Fruit fly (Drosophila melanogaster) whole organism, embryonic: ENCODE results near the gene CG11164.

Experiments used
- Adf1 ChIP-seq: fragments of 200-800 bp; sonication (Bioruptor generic); IDR thresholded peaks from 2 replicates; pipeline ENCODE4 v1.3.6; 2022; ENCODE audit warnings: missing biosample characterization, missing genetic modification characterization
- Blimp-1 ChIP-seq: fragments of 200-800 bp; sonication (Bioruptor generic); optimal IDR thresholded peaks from 3 replicates; lab custom pipeline; 2018; ENCODE audit warnings: missing biosample characterization, missing genetic modification characterization, mild to moderate bottlenecking, moderate library complexity, missing genetic modification reagents
- CG10147 ChIP-seq: fragments of 200-800 bp; sonication (Bioruptor generic); optimal IDR thresholded peaks from 2 replicates; lab custom pipeline; 2019; ENCODE audit warnings: missing biosample characterization, mild to moderate bottlenecking, missing genetic modification characterization, moderate library complexity
- CG10431 ChIP-seq: fragments of 200-800 bp; sonication (Bioruptor generic); optimal IDR thresholded peaks from 3 replicates; lab custom pipeline; 2018; ENCODE audit warnings: missing biosample characterization, mild to moderate bottlenecking, missing genetic modification characterization
- CG10565 ChIP-seq: fragments of 200-800 bp; sonication (Bioruptor generic); optimal IDR thresholded peaks from 3 replicates; lab custom pipeline; 2016; ENCODE audit warnings: missing biosample characterization, mild to moderate bottlenecking, missing genetic modification characterization
- CG11695 ChIP-seq: fragments of 200-800 bp; sonication (Bioruptor generic); IDR thresholded peaks from 3 replicates; pipeline ENCODE4 v1.3.6; 2022; ENCODE audit warnings: missing biosample characterization, missing genetic modification characterization
- CG12391 ChIP-seq: fragments of 200-800 bp; sonication (Bioruptor generic); optimal IDR thresholded peaks from 3 replicates; lab custom pipeline; 2018; ENCODE audit warnings: missing biosample characterization, mild to moderate bottlenecking, missing genetic modification characterization, moderate library complexity
- CG13894 ChIP-seq: fragments of 200-800 bp; sonication (Bioruptor generic); optimal IDR thresholded peaks from 3 replicates; lab custom pipeline; 2018; ENCODE audit warnings: missing biosample characterization, mild to moderate bottlenecking, missing genetic modification characterization, moderate library complexity
- CG14710 ChIP-seq: fragments of 200-800 bp; sonication (Bioruptor generic); optimal IDR thresholded peaks from 3 replicates; lab custom pipeline; 2019; ENCODE audit warnings: missing biosample characterization, mild to moderate bottlenecking, missing genetic modification characterization, moderate library complexity
- CG1529 ChIP-seq: fragments of 200-800 bp; sonication (Bioruptor generic); optimal IDR thresholded peaks from 3 replicates; lab custom pipeline; 2018; ENCODE audit warnings: missing biosample characterization, missing genetic modification characterization
- CG17359 ChIP-seq: fragments of 200-800 bp; sonication (Bioruptor generic); optimal IDR thresholded peaks from 3 replicates; lab custom pipeline; 2018; ENCODE audit warnings: missing biosample characterization, mild to moderate bottlenecking, missing genetic modification characterization, moderate library complexity
- CG17829 ChIP-seq: fragments of 200-800 bp; optimal IDR thresholded peaks from 2 replicates; lab custom pipeline; 2019; ENCODE audit warnings: missing biosample characterization, mild to moderate bottlenecking, missing genetic modification characterization, moderate library complexity
- CG18011 ChIP-seq: fragments of 200-800 bp; sonication (Bioruptor generic); optimal IDR thresholded peaks from 2 replicates; lab custom pipeline; 2017; ENCODE audit warnings: missing biosample characterization, missing genetic modification characterization, mild to moderate bottlenecking, moderate library complexity, missing genotype
- CG2116 ChIP-seq: fragments of 200-800 bp; sonication (Bioruptor generic); optimal IDR thresholded peaks from 3 replicates; lab custom pipeline; 2018; ENCODE audit warnings: missing biosample characterization, mild to moderate bottlenecking, missing genetic modification characterization
- CG2889 ChIP-seq: fragments of 200-800 bp; sonication (Bioruptor generic); IDR thresholded peaks from 3 replicates; pipeline ENCODE4 v1.3.6; 2022; ENCODE audit warnings: missing biosample characterization, missing genetic modification characterization
- CG34422 ChIP-seq: fragments of 200-800 bp; sonication (Bioruptor generic); IDR thresholded peaks from 3 replicates; pipeline ENCODE4 v1.3.6; 2022; ENCODE audit warnings: missing biosample characterization, missing genetic modification characterization
- CG3847 ChIP-seq: fragments of 200-800 bp; sonication (Bioruptor generic); IDR thresholded peaks from 2 replicates; pipeline ENCODE4 v1.3.6; 2022; ENCODE audit warnings: missing biosample characterization, missing genetic modification characterization
- CG4282 ChIP-seq: fragments of 200-800 bp; sonication (Bioruptor generic); optimal IDR thresholded peaks from 2 replicates; lab custom pipeline; 2016; ENCODE audit warnings: missing biosample characterization, missing genetic modification characterization
- CG4854 ChIP-seq: fragments of 200-800 bp; sonication (Bioruptor generic); optimal IDR thresholded peaks from 2 replicates; lab custom pipeline; 2016; ENCODE audit warnings: missing biosample characterization, missing genetic modification characterization, inconsistent platforms
- CG7963 ChIP-seq: fragments of 200-800 bp; sonication (Bioruptor generic); IDR thresholded peaks from 3 replicates; pipeline ENCODE4 v1.3.6; 2022; ENCODE audit warnings: missing biosample characterization, missing genetic modification characterization; ENCODE audit not compliant: partially characterized antibody
- CG9215 ChIP-seq: fragments of 200-800 bp; sonication (Bioruptor generic); IDR thresholded peaks from 2 replicates; pipeline ENCODE4 v1.3.6; 2022; ENCODE audit warnings: missing biosample characterization, missing genetic modification characterization
- Camta ChIP-seq: fragments of 200-800 bp; sonication (Bioruptor generic); optimal IDR thresholded peaks from 2 replicates; lab custom pipeline; 2016; ENCODE audit warnings: missing biosample characterization, missing genetic modification characterization
- D19A ChIP-seq: fragments of 200-800 bp; optimal IDR thresholded peaks from 3 replicates; lab custom pipeline; 2019; ENCODE audit warnings: missing biosample characterization, mild to moderate bottlenecking, missing genetic modification characterization, moderate library complexity
- Dip2 ChIP-seq: fragments of 200-800 bp; sonication (Bioruptor generic); IDR thresholded peaks from 2 replicates; pipeline ENCODE4 v1.3.6; 2022; ENCODE audit warnings: missing biosample characterization, missing genetic modification characterization
- Doc3 ChIP-seq: fragments of 200-800 bp; sonication (Bioruptor generic); IDR thresholded peaks from 3 replicates; pipeline ENCODE4 v1.3.6; 2022; ENCODE audit warnings: missing biosample characterization, missing genetic modification characterization; ENCODE audit not compliant: partially characterized antibody
- Dp ChIP-seq: fragments of 200-800 bp; sonication (Bioruptor generic); optimal IDR thresholded peaks from 2 replicates; lab custom pipeline; 2018; ENCODE audit warnings: missing biosample characterization, mild to moderate bottlenecking, missing genetic modification characterization, moderate library complexity
- E2f1 ChIP-seq: fragments of 200-800 bp; sonication (Bioruptor generic); IDR thresholded peaks from 2 replicates; pipeline ENCODE4 v1.3.6; 2022; ENCODE audit warnings: missing biosample characterization, missing genetic modification characterization
- Ets65A ChIP-seq: fragments of 200-800 bp; sonication (Bioruptor generic); peaks from one replicate; lab custom pipeline; 2016; ENCODE audit warnings: missing biosample characterization, missing genetic modification characterization
- HLH54F ChIP-seq: fragments of 200-800 bp; sonication (Bioruptor generic); optimal IDR thresholded peaks from 3 replicates; lab custom pipeline; 2016; ENCODE audit warnings: missing biosample characterization, missing genetic modification characterization
- Mad ChIP-seq: fragments of 200-800 bp; sonication (Bioruptor generic); optimal IDR thresholded peaks from 2 replicates; lab custom pipeline; 2016; ENCODE audit warnings: missing biosample characterization, missing genetic modification characterization
- Nf-YB ChIP-seq: fragments of 200-800 bp; sonication (Bioruptor generic); optimal IDR thresholded peaks from 3 replicates; lab custom pipeline; 2019; ENCODE audit warnings: missing biosample characterization, mild to moderate bottlenecking, missing genetic modification characterization, moderate library complexity
- Sin3A ChIP-seq: fragments of >200 bp; optimal IDR thresholded peaks from 2 replicates; lab custom pipeline; 2018
- Spps ChIP-seq: fragments of 200-800 bp; sonication (Bioruptor generic); optimal IDR thresholded peaks from 2 replicates; lab custom pipeline; 2018; ENCODE audit warnings: missing biosample characterization, mild to moderate bottlenecking, missing genetic modification characterization
- ash1 ChIP-seq: fragments of 200-800 bp; sonication (Bioruptor generic); optimal IDR thresholded peaks from 2 replicates; lab custom pipeline; 2018; ENCODE audit warnings: missing biosample characterization, mild to moderate bottlenecking, missing genetic modification characterization
- bab2 ChIP-seq: fragments of 200-800 bp; sonication (Bioruptor generic); optimal IDR thresholded peaks from 2 replicates; lab custom pipeline; 2016; ENCODE audit warnings: missing biosample characterization, missing genetic modification characterization
- bbx ChIP-seq: fragments of 200-800 bp; sonication (Bioruptor generic); IDR thresholded peaks from 2 replicates; pipeline ENCODE4 v1.3.6; 2022; ENCODE audit warnings: missing biosample characterization, missing genetic modification characterization; ENCODE audit not compliant: partially characterized antibody
- chn ChIP-seq: fragments of 200-800 bp; sonication (Bioruptor generic); optimal IDR thresholded peaks from 2 replicates; lab custom pipeline; 2016; ENCODE audit warnings: missing biosample characterization, missing genetic modification characterization
- danr ChIP-seq: fragments of 200-800 bp; sonication (Bioruptor generic); IDR thresholded peaks from 2 replicates; pipeline ENCODE4 v1.3.6; 2022; ENCODE audit warnings: missing biosample characterization, missing genetic modification characterization
- fd3F ChIP-seq: fragments of 200-800 bp; sonication (Bioruptor generic); optimal IDR thresholded peaks from 2 replicates; lab custom pipeline; 2018; ENCODE audit warnings: missing biosample characterization, mild to moderate bottlenecking, missing genetic modification characterization, moderate library complexity
- grau ChIP-seq: fragments of 200-800 bp; optimal IDR thresholded peaks from 3 replicates; lab custom pipeline; 2019; ENCODE audit warnings: missing biosample characterization, mild to moderate bottlenecking, missing genetic modification characterization, moderate library complexity
- jing ChIP-seq: fragments of 200-800 bp; sonication (Bioruptor generic); optimal IDR thresholded peaks from 2 replicates; lab custom pipeline; 2018; ENCODE audit warnings: missing biosample characterization, mild to moderate bottlenecking, missing genetic modification characterization
- kni ChIP-seq: fragments of 200-800 bp; sonication (Bioruptor generic); optimal IDR thresholded peaks from 3 replicates; lab custom pipeline; 2017; ENCODE audit warnings: mild to moderate bottlenecking, missing biosample characterization, missing genetic modification reagents, missing genetic modification characterization
- lilli ChIP-seq: fragments of 200-800 bp; sonication (Bioruptor generic); optimal IDR thresholded peaks from 3 replicates; lab custom pipeline; 2016; ENCODE audit warnings: missing biosample characterization, missing genetic modification characterization
- nom ChIP-seq: fragments of 200-800 bp; sonication (Bioruptor generic); optimal IDR thresholded peaks from 2 replicates; lab custom pipeline; 2017; ENCODE audit warnings: missing biosample characterization, missing genetic modification characterization, mild to moderate bottlenecking, moderate library complexity, missing genetic modification reagents
- pb ChIP-seq: fragments of 200-800 bp; sonication (Bioruptor generic); optimal IDR thresholded peaks from 3 replicates; lab custom pipeline; 2016; ENCODE audit warnings: missing biosample characterization, missing genetic modification characterization
- shn ChIP-seq: fragments of 200-800 bp; sonication (Bioruptor generic); optimal IDR thresholded peaks from 3 replicates; lab custom pipeline; 2016; ENCODE audit warnings: missing biosample characterization, missing genetic modification characterization
- slbo ChIP-seq: fragments of 200-800 bp; sonication (Bioruptor generic); IDR thresholded peaks from 2 replicates; pipeline ENCODE4 v1.3.6; 2022; ENCODE audit warnings: missing biosample characterization, missing genetic modification characterization
- slou ChIP-seq: fragments of 200-800 bp; sonication (Bioruptor generic); optimal IDR thresholded peaks from 3 replicates; lab custom pipeline; 2016; ENCODE audit warnings: missing biosample characterization, missing genetic modification characterization
- sr ChIP-seq: fragments of 200-800 bp; sonication (Bioruptor generic); IDR thresholded peaks from 3 replicates; pipeline ENCODE4 v1.3.6; 2022; ENCODE audit warnings: missing biosample characterization, missing genetic modification characterization
- vvl ChIP-seq: fragments of 200-800 bp; sonication (Bioruptor generic); IDR thresholded peaks from 2 replicates; pipeline ENCODE4 v1.3.6; 2022; ENCODE audit warnings: missing biosample characterization, missing genetic modification characterization
- zen ChIP-seq: fragments of 200-800 bp; sonication (Bioruptor generic); optimal IDR thresholded peaks from 3 replicates; lab custom pipeline; 2018; ENCODE audit warnings: missing biosample characterization, mild to moderate bottlenecking, missing genetic modification characterization, moderate library complexity
- zfh2 ChIP-seq: fragments of 200-800 bp; sonication (Bioruptor generic); optimal IDR thresholded peaks from 2 replicates; lab custom pipeline; 2016; ENCODE audit warnings: missing biosample characterization, missing genetic modification characterization

The CG11164 gene

dm6 chrX:13626579-13626894, 41.3 kb upstream of the CG11164 start (continued):
- TF ChIP-seq HLH54F (GFP tag; lab: Kevin White, UChicago) = peak; percentile 80
- peak; percentile 71 for TF ChIP-seq slou (GFP tag; lab: Kevin White, UChicago)
- peak; percentile 70 for TF ChIP-seq Ets65A (GFP tag; lab: Kevin White, UChicago)
- peak; percentile 46; the same call in 1 of the 3 replicates for TF ChIP-seq CG2889 (GFP tag; lab: Robert Waterston, UW)
- no peak for TF ChIP-seq CG7963
- peak; percentile 75 for TF ChIP-seq CG17359 (tag; lab: Kevin White, UChicago)
- TF ChIP-seq CG9215 (GFP tag; lab: Robert Waterston, UW) = peak; percentile 81
- TF ChIP-seq CG11695 = peak; percentile 78
- TF ChIP-seq CG17829 = peak; percentile 54
- TF ChIP-seq Blimp-1 (GFP tag; lab: Kevin White, UChicago) = peak; percentile 70
- TF ChIP-seq bbx (GFP tag; lab: Robert Waterston, UW) = no peak
- peak; percentile 79; the same call in 1 of the 2 replicates for TF ChIP-seq vvl (GFP tag; lab: Robert Waterston, UW)
- TF ChIP-seq bab2 = peak; percentile 77
- TF ChIP-seq sr (GFP tag; lab: Robert Waterston, UW) = no peak
- peak; percentile 69 for TF ChIP-seq chn (GFP tag; lab: Kevin White, UChicago)
- TF ChIP-seq CG2116 (GFP tag; lab: Kevin White, UChicago) = peak; percentile 30
- TF ChIP-seq Sin3A (lab: Kevin White, UChicago) = no peak
- peak; percentile 22 for TF ChIP-seq CG4282 (GFP tag; lab: Kevin White, UChicago)
- no peak for TF ChIP-seq Dp (GFP tag; lab: Kevin White, UChicago)
- no peak for TF ChIP-seq CG18011 (GFP tag; lab: Kevin White, UChicago)
- peak; percentile 74 for TF ChIP-seq CG12391 (tag; lab: Kevin White, UChicago)
- TF ChIP-seq pb (GFP tag; lab: Kevin White, UChicago) = peak; percentile 66
- TF ChIP-seq Nf-YB (GFP tag; lab: Kevin White, UChicago) = peak; percentile 34
- peak; percentile 98 for TF ChIP-seq grau
- peak; percentile 63; the same call in 1 of the 3 replicates for TF ChIP-seq CG34422 (GFP tag; lab: Robert Waterston, UW)
- no peak for TF ChIP-seq nom (GFP tag; lab: Kevin White, UChicago)
- TF ChIP-seq CG4854 (GFP tag; lab: Kevin White, UChicago) = peak; percentile 47
- peak; percentile 78 for TF ChIP-seq zfh2
- TF ChIP-seq CG1529 (GFP tag; lab: Kevin White, UChicago) = peak; percentile 49
- peak; percentile 84 for TF ChIP-seq lilli (GFP tag; lab: Kevin White, UChicago)
- no peak for TF ChIP-seq Doc3 (GFP tag; lab: Robert Waterston, UW)
- TF ChIP-seq zen (tag; lab: Kevin White, UChicago) = peak; percentile 9
- peak; percentile 49 for TF ChIP-seq CG13894
- no peak for TF ChIP-seq ash1 (GFP tag; lab: Kevin White, UChicago)
- TF ChIP-seq Spps (tag; lab: Kevin White, UChicago) = no peak
- TF ChIP-seq jing (GFP tag; lab: Kevin White, UChicago) = peak; percentile 17
- TF ChIP-seq shn (GFP tag; lab: Kevin White, UChicago) = peak; percentile 84
- no peak for TF ChIP-seq CG10431
- peak; percentile 55 for TF ChIP-seq Camta (GFP tag; lab: Kevin White, UChicago)
- peak; percentile 36 for TF ChIP-seq Mad (GFP tag; lab: Kevin White, UChicago)
- peak; percentile 59 for TF ChIP-seq CG14710 (tag; lab: Kevin White, UChicago)
- peak; percentile 59 for TF ChIP-seq danr (GFP tag; lab: Robert Waterston, UW)
- peak; percentile 62 for TF ChIP-seq E2f1
- TF ChIP-seq kni (GFP tag; lab: Kevin White, UChicago) = peak; percentile 54
- peak; percentile 89 for TF ChIP-seq slbo (GFP tag; lab: Robert Waterston, UW)
- peak; percentile 47 for TF ChIP-seq Adf1 (GFP tag; lab: Robert Waterston, UW)
- TF ChIP-seq CG3847 (GFP tag; lab: Robert Waterston, UW) = peak; percentile 80
- TF ChIP-seq D19A = peak; percentile 57
- TF ChIP-seq CG10565 = no peak
- TF ChIP-seq fd3F = peak; percentile 72
- peak; percentile 70 for TF ChIP-seq CG10147
- no peak for TF ChIP-seq Dip2 (GFP tag; lab: Robert Waterston, UW)
